Fruit fly (Drosophila melanogaster) whole organism, embryonic: ENCODE data around the gene CG2611.

ENCODE experiments used
- Ada2b ChIP-seq: fragments of 200-800 bp; sonication (Bioruptor generic); IDR thresholded peaks from 2 replicates; pipeline ENCODE4 v1.3.6; 2022; ENCODE audit warnings: missing biosample characterization, missing genetic modification characterization
- CG10462 ChIP-seq: fragments of 200-800 bp; sonication (Bioruptor generic); optimal IDR thresholded peaks from 2 replicates; lab custom pipeline; 2016; ENCODE audit warnings: missing biosample characterization, missing genetic modification characterization
- CG11093 ChIP-seq: fragments of 200-800 bp; sonication (Bioruptor generic); IDR thresholded peaks from 3 replicates; pipeline ENCODE4 v1.3.6; 2022; ENCODE audit warnings: missing biosample characterization, missing genetic modification characterization
- CG12155 ChIP-seq: fragments of 200-800 bp; sonication (Bioruptor generic); optimal IDR thresholded peaks from 3 replicates; lab custom pipeline; 2016; ENCODE audit warnings: missing biosample characterization, missing genetic modification characterization
- CG12744 ChIP-seq: fragments of 200-800 bp; sonication (Bioruptor generic); optimal IDR thresholded peaks from 2 replicates; lab custom pipeline; 2016; ENCODE audit warnings: missing biosample characterization, missing genetic modification characterization
- CG13775 ChIP-seq: fragments of 200-800 bp; sonication (Bioruptor generic); optimal IDR thresholded peaks from 3 replicates; lab custom pipeline; 2017; ENCODE audit warnings: missing biosample characterization, mild to moderate bottlenecking, missing genetic modification characterization
- CG14710 ChIP-seq: fragments of 200-800 bp; sonication (Bioruptor generic); optimal IDR thresholded peaks from 3 replicates; lab custom pipeline; 2019; ENCODE audit warnings: missing biosample characterization, mild to moderate bottlenecking, missing genetic modification characterization, moderate library complexity
- CG15479 ChIP-seq: fragments of 200-800 bp; sonication (Bioruptor generic); optimal IDR thresholded peaks from 3 replicates; lab custom pipeline; 2019; ENCODE audit warnings: missing biosample characterization, mild to moderate bottlenecking, missing genetic modification characterization, moderate library complexity
- CG17802 ChIP-seq: fragments of 200-800 bp; sonication (Bioruptor generic); optimal IDR thresholded peaks from 2 replicates; lab custom pipeline; 2018; ENCODE audit warnings: missing biosample characterization, mild to moderate bottlenecking, missing genetic modification characterization, moderate library complexity
- CG34376 ChIP-seq: fragments of 200-800 bp; sonication (Bioruptor generic); optimal IDR thresholded peaks from 2 replicates; lab custom pipeline; 2018; ENCODE audit warnings: missing biosample characterization, mild to moderate bottlenecking, missing genetic modification characterization
- CG4282 ChIP-seq: fragments of 200-800 bp; sonication (Bioruptor generic); optimal IDR thresholded peaks from 2 replicates; lab custom pipeline; 2016; ENCODE audit warnings: missing biosample characterization, missing genetic modification characterization
- CG5245 ChIP-seq: fragments of 200-800 bp; sonication (Bioruptor generic); optimal IDR thresholded peaks from 3 replicates; lab custom pipeline; 2016; ENCODE audit warnings: missing biosample characterization, missing genetic modification characterization
- CG6254 ChIP-seq: fragments of 200-800 bp; sonication (Bioruptor generic); optimal IDR thresholded peaks from 3 replicates; lab custom pipeline; 2017; ENCODE audit warnings: mild to moderate bottlenecking, missing biosample characterization, missing genetic modification reagents, missing genetic modification characterization
- CG6854 ChIP-seq: fragments of 200-800 bp; sonication (Bioruptor generic); optimal IDR thresholded peaks from 3 replicates; lab custom pipeline; 2017; ENCODE audit warnings: missing biosample characterization, mild to moderate bottlenecking, missing genetic modification characterization
- CG8478 ChIP-seq: fragments of >200 bp; optimal IDR thresholded peaks from 2 replicates; lab custom pipeline; 2018
- CG8924 ChIP-seq: fragments of 200-800 bp; optimal IDR thresholded peaks from 3 replicates; lab custom pipeline; 2019; ENCODE audit warnings: missing biosample characterization, mild to moderate bottlenecking, missing genetic modification characterization, moderate library complexity
- CkIIα-i1 ChIP-seq: fragments of 200-800 bp; sonication (Bioruptor generic); IDR thresholded peaks from 2 replicates; pipeline ENCODE4 v1.3.6; 2022; ENCODE audit warnings: missing biosample characterization, missing genetic modification characterization
- D19B ChIP-seq: fragments of 200-800 bp; sonication (Bioruptor generic); optimal IDR thresholded peaks from 2 replicates; lab custom pipeline; 2017; ENCODE audit warnings: missing biosample characterization, mild to moderate bottlenecking, missing genetic modification characterization
- Eip74EF ChIP-seq, 2 experiments: fragments of 200-800 bp in 1 of 2; fragments of >200 bp in 1 of 2; sonication (Bioruptor generic) in 1 of 2; optimal IDR thresholded peaks; 2 replicates each; lab custom pipeline; 2017 to 2019; ENCODE audit warnings: missing biosample characterization in 2 of 2, missing genetic modification characterization in 2 of 2, mild to moderate bottlenecking in 1 of 2, moderate library complexity in 1 of 2
- Ets65A ChIP-seq: fragments of 200-800 bp; sonication (Bioruptor generic); peaks from one replicate; lab custom pipeline; 2016; ENCODE audit warnings: missing biosample characterization, missing genetic modification characterization
- Fer3 ChIP-seq: fragments of 200-800 bp; sonication (Bioruptor generic); optimal IDR thresholded peaks from 2 replicates; lab custom pipeline; 2018; ENCODE audit warnings: missing biosample characterization, mild to moderate bottlenecking, missing genetic modification characterization, moderate library complexity
- Mad ChIP-seq: fragments of 200-800 bp; sonication (Bioruptor generic); optimal IDR thresholded peaks from 2 replicates; lab custom pipeline; 2016; ENCODE audit warnings: missing biosample characterization, missing genetic modification characterization
- NC2β ChIP-seq: fragments of 200-800 bp; sonication (Bioruptor generic); optimal IDR thresholded peaks from 2 replicates; lab custom pipeline; 2016; ENCODE audit warnings: missing biosample characterization, missing genetic modification characterization
- NFAT ChIP-seq: fragments of 200-800 bp; sonication (Bioruptor generic); IDR thresholded peaks from 2 replicates; pipeline ENCODE4 v1.3.6; 2022; ENCODE audit warnings: missing biosample characterization, missing genetic modification characterization
- Rx ChIP-seq: fragments of 200-800 bp; sonication (Bioruptor generic); IDR thresholded peaks from 2 replicates; pipeline ENCODE4 v1.3.6; 2022; ENCODE audit warnings: missing biosample characterization, missing genetic modification characterization
- Sox100B ChIP-seq: fragments of 200-800 bp; sonication (Bioruptor generic); optimal IDR thresholded peaks from 3 replicates; lab custom pipeline; 2018; ENCODE audit warnings: missing biosample characterization, mild to moderate bottlenecking, missing genetic modification characterization
- Sry-δ ChIP-seq: fragments of 200-800 bp; sonication (Bioruptor generic); optimal IDR thresholded peaks from 2 replicates; lab custom pipeline; 2016; ENCODE audit warnings: missing biosample characterization, missing genetic modification characterization
- TFAM ChIP-seq: fragments of 200-800 bp; sonication (Bioruptor generic); optimal IDR thresholded peaks from 2 replicates; lab custom pipeline; 2017; ENCODE audit warnings: missing biosample characterization, missing genetic modification characterization, inconsistent platforms
- Taf1 ChIP-seq: fragments of 200-800 bp; sonication (Bioruptor generic); IDR thresholded peaks from 2 replicates; pipeline ENCODE4 v1.3.6; 2022; ENCODE audit warnings: missing biosample characterization, missing genetic modification characterization
- Usf ChIP-seq: fragments of 200-800 bp; sonication (Bioruptor generic); optimal IDR thresholded peaks from 2 replicates; lab custom pipeline; 2017; ENCODE audit warnings: missing genotype, missing biosample characterization, missing genetic modification characterization
- Xbp1 ChIP-seq: fragments of 200-800 bp; sonication (Bioruptor generic); optimal IDR thresholded peaks from 3 replicates; lab custom pipeline; 2016; ENCODE audit warnings: missing biosample characterization, mild to moderate bottlenecking, missing genetic modification characterization
- ac ChIP-seq: fragments of 200-800 bp; sonication (Bioruptor generic); optimal IDR thresholded peaks from 3 replicates; lab custom pipeline; 2017; ENCODE audit warnings: missing biosample characterization, mild to moderate bottlenecking, missing genetic modification characterization
- ap ChIP-seq: fragments of 200-800 bp; sonication (Bioruptor generic); IDR thresholded peaks from 2 replicates; pipeline ENCODE4 v1.3.6; 2022; ENCODE audit warnings: missing biosample characterization, missing genetic modification characterization
- az2 ChIP-seq: fragments of 200-800 bp; sonication (Bioruptor generic); optimal IDR thresholded peaks from 3 replicates; lab custom pipeline; 2016; ENCODE audit warnings: missing biosample characterization, missing genetic modification characterization
- btn ChIP-seq: fragments of 200-800 bp; sonication (Bioruptor generic); optimal IDR thresholded peaks from 2 replicates; lab custom pipeline; 2016; ENCODE audit warnings: missing biosample characterization, missing genetic modification characterization
- caup ChIP-seq: fragments of 200-800 bp; sonication (Bioruptor generic); optimal IDR thresholded peaks from 3 replicates; lab custom pipeline; 2017; ENCODE audit warnings: missing biosample characterization, mild to moderate bottlenecking, missing genetic modification characterization, moderate library complexity; ENCODE audit not compliant: severe bottlenecking
- fd3F ChIP-seq: fragments of 200-800 bp; sonication (Bioruptor generic); optimal IDR thresholded peaks from 2 replicates; lab custom pipeline; 2018; ENCODE audit warnings: missing biosample characterization, mild to moderate bottlenecking, missing genetic modification characterization, moderate library complexity
- fd96Cb ChIP-seq: fragments of 200-800 bp; sonication (Bioruptor generic); optimal IDR thresholded peaks from 2 replicates; lab custom pipeline; 2018; ENCODE audit warnings: missing biosample characterization, mild to moderate bottlenecking, missing genetic modification characterization, moderate library complexity
- gcm2 ChIP-seq: fragments of 200-800 bp; sonication (Bioruptor generic); optimal IDR thresholded peaks from 2 replicates; lab custom pipeline; 2016; ENCODE audit warnings: missing biosample characterization, missing genetic modification characterization
- hbn ChIP-seq: fragments of 200-800 bp; sonication (Bioruptor generic); IDR thresholded peaks from 2 replicates; pipeline ENCODE4 v1.3.6; 2022; ENCODE audit warnings: missing biosample characterization, missing genetic modification characterization; ENCODE audit not compliant: partially characterized antibody
- maf-S ChIP-seq: fragments of 200-800 bp; sonication (Bioruptor generic); optimal IDR thresholded peaks from 2 replicates; lab custom pipeline; 2016; ENCODE audit warnings: missing biosample characterization, missing genetic modification characterization
- nerfin-1 ChIP-seq: fragments of 200-800 bp; sonication (Bioruptor generic); optimal IDR thresholded peaks from 3 replicates; lab custom pipeline; 2019; ENCODE audit warnings: missing biosample characterization, mild to moderate bottlenecking, missing genetic modification characterization, moderate library complexity
- org-1 ChIP-seq: fragments of 200-800 bp; sonication (Bioruptor generic); optimal IDR thresholded peaks from 2 replicates; lab custom pipeline; 2017; ENCODE audit warnings: missing biosample characterization, missing genetic modification characterization
- pb ChIP-seq: fragments of 200-800 bp; sonication (Bioruptor generic); optimal IDR thresholded peaks from 3 replicates; lab custom pipeline; 2016; ENCODE audit warnings: missing biosample characterization, missing genetic modification characterization
- rib ChIP-seq: fragments of 200-800 bp; sonication (Bioruptor generic); IDR thresholded peaks from 2 replicates; pipeline ENCODE4 v1.3.6; 2022; ENCODE audit warnings: missing biosample characterization, missing genetic modification characterization
- shn ChIP-seq: fragments of 200-800 bp; sonication (Bioruptor generic); optimal IDR thresholded peaks from 3 replicates; lab custom pipeline; 2016; ENCODE audit warnings: missing biosample characterization, missing genetic modification characterization
- sima ChIP-seq: fragments of 200-800 bp; sonication (Bioruptor generic); optimal IDR thresholded peaks from 2 replicates; lab custom pipeline; 2016; ENCODE audit warnings: missing biosample characterization, missing genetic modification characterization
- sna ChIP-seq: fragments of 200-800 bp; sonication (Bioruptor generic); IDR thresholded peaks from 2 replicates; pipeline ENCODE4 v1.3.6; 2022; ENCODE audit warnings: missing biosample characterization, missing genetic modification characterization; ENCODE audit not compliant: partially characterized antibody
- sug ChIP-seq: fragments of 200-800 bp; optimal IDR thresholded peaks from 2 replicates; lab custom pipeline; 2019; ENCODE audit warnings: missing biosample characterization, mild to moderate bottlenecking, missing genetic modification characterization, moderate library complexity
- tio ChIP-seq: fragments of 200-800 bp; sonication (Bioruptor generic); optimal IDR thresholded peaks from 2 replicates; lab custom pipeline; 2017; ENCODE audit warnings: missing biosample characterization, missing genetic modification characterization, inconsistent platforms
- tup ChIP-seq: fragments of 200-800 bp; sonication (Bioruptor generic); optimal IDR thresholded peaks from 2 replicates; lab custom pipeline; 2016; ENCODE audit warnings: missing biosample characterization, mild to moderate bottlenecking, missing genetic modification characterization, moderate library complexity

Gene CG2611

dm6 chr2L:20645394-20645869 is 4.6 kb upstream of the CG2611 start, which contains the start of the genes phr6-4 and CG2608 (continued):
- TF ChIP-seq ac (GFP tag; lab: Kevin White, UChicago) (peak; percentile 78), D19B (GFP tag; lab: Kevin White, UChicago) (peak; percentile 84), Eip74EF (GFP tag; optimal IDR thresholded peaks at IDR 0.05; lab: Kevin White, UChicago) (peak in 1 of 2 experiments; percentile 91), CG17802 (tag; lab: Kevin White, UChicago) (peak; percentile 69), rib (GFP tag; lab: Robert Waterston, UW) (peak; percentile 26; the same call in 1 of the 2 replicates), NFAT (GFP tag; lab: Robert Waterston, UW) (peak; percentile 83), maf-S (GFP tag; lab: Kevin White, UChicago) (peak; percentile 80), hbn (no peak), nerfin-1 (tag; lab: Kevin White, UChicago) (peak; percentile 90), CG11093 (GFP tag; lab: Robert Waterston, UW) (peak; percentile 85), CG6854 (GFP tag; lab: Kevin White, UChicago) (peak; percentile 82), tio (peak; percentile 97), sima (peak; percentile 24), fd96Cb (peak; percentile 89), CG6254 (GFP tag; lab: Kevin White, UChicago) (peak; percentile 83), Taf1 (peak; percentile 65; the same call in 1 of the 2 replicates), CG15479 (GFP tag; lab: Kevin White, UChicago) (no peak), CkIIα-i1 (GFP tag; lab: Robert Waterston, UW) (no peak), Xbp1 (GFP tag; lab: Kevin White, UChicago) (peak; percentile 96), btn (GFP tag; lab: Kevin White, UChicago) (peak; percentile 54), caup (GFP tag; lab: Kevin White, UChicago) (peak; percentile 92), CG13775 (GFP tag; lab: Kevin White, UChicago) (peak; percentile 94), CG12155 (GFP tag; lab: Kevin White, UChicago) (peak; percentile 91), shn (GFP tag; lab: Kevin White, UChicago) (peak; percentile 82), CG10462 (GFP tag; lab: Kevin White, UChicago) (peak; percentile 84), fd3F (GFP tag; lab: Kevin White, UChicago) (peak; percentile 94), Rx (GFP tag; lab: Robert Waterston, UW) (peak; percentile 58; the same call in 1 of the 2 replicates), sna (GFP tag; lab: Robert Waterston, UW) (no peak), Fer3 (tag; lab: Kevin White, UChicago) (peak; percentile 92), CG34376 (GFP tag; lab: Kevin White, UChicago) (peak; percentile 90), sug (tag; lab: Kevin White, UChicago) (peak; percentile 91), az2 (GFP tag; lab: Kevin White, UChicago) (peak; percentile 95), Sox100B (GFP tag; lab: Kevin White, UChicago) (peak; percentile 94), Usf (GFP tag; lab: Kevin White, UChicago) (peak; percentile 84), gcm2 (peak; percentile 59), org-1 (GFP tag; lab: Kevin White, UChicago) (peak; percentile 84), ap (GFP tag; lab: Robert Waterston, UW) (peak; percentile 60; the same call in 1 of the 2 replicates), NC2β (GFP tag; lab: Kevin White, UChicago) (peak; percentile 85), CG8478 (no peak), Mad (GFP tag; lab: Kevin White, UChicago) (peak; percentile 87), CG14710 (tag; lab: Kevin White, UChicago) (peak; percentile 94), Sry-δ (GFP tag; lab: Kevin White, UChicago) (peak; percentile 36), tup (GFP tag; lab: Kevin White, UChicago) (peak; percentile 76), Ada2b (peak; percentile 81), CG4282 (GFP tag; lab: Kevin White, UChicago) (peak; percentile 58), CG8924 (tag; lab: Kevin White, UChicago) (peak; percentile 94), CG12744 (GFP tag; lab: Kevin White, UChicago) (peak; percentile 66), pb (GFP tag; lab: Kevin White, UChicago) (peak; percentile 51), TFAM (peak; percentile 45), CG5245 (GFP tag; lab: Kevin White, UChicago) (peak; percentile 88), Ets65A (peak; percentile 98)
